Worm (Caenorhabditis elegans) whole organism, dauer: ENCODE data around the gene Y11D7A.7.
"Not testable (repeated sequence)": the region's sequence is repeated elsewhere in the genome, so short reads cannot be mapped to it uniquely, and the experiment has no call there.

Source experiments
- unc-62 ChIP-seq: sonication (generic microtip); optimal IDR thresholded peaks from 2 replicates; lab custom pipeline; 2017; ENCODE audit warnings: missing biosample characterization, missing genetic modification reagents, missing genetic modification characterization

Gene Y11D7A.7

ce11 chrIV:9249219-9249618, at the start of gene Y11D7A.7:
Gene Y11D7A.7, plus strand, starts transcription at chrIV:9249519.
- TF ChIP-seq unc-62: not testable (repeated sequence)

DNA sequence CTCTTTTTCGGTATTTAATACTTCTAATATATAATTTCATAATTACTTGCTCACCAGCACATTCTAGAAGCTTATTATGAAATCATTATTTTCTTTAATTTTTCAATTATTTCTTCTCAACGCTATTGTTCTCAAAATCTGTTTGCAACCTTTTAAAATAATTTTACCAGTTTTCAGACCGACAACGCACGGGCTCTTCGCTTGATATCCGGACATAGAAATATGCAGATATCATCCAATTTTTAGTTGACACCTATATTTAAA, 49.4 kb upstream of the Y11D7A.7 start, which contains the start of gene wnk-1:
Gene wnk-1 (plus strand): TSS at position 165 of the 264 bp plus-strand sequence.
- no peak for TF ChIP-seq unc-62

DNA sequence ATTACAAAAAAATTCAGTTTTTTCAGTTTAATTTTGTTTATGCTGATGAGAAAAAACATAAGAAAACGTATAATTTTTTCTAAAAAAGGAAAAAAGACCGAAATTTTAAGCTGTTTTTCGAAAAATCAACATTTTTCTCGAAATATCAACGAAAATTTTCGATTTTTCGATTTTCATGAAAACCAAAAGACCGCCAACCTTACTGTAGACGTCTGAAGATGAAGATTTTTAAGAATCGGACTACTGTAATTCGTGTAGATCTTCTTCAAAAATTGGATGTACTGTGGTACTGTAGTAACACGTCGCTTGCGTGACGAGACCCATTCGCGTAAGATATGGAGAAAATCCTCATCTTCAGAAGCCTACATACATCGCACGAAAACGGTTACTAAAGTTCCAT, 38.5 kb upstream of the Y11D7A.7 start:
- no peak for TF ChIP-seq unc-62

DNA sequence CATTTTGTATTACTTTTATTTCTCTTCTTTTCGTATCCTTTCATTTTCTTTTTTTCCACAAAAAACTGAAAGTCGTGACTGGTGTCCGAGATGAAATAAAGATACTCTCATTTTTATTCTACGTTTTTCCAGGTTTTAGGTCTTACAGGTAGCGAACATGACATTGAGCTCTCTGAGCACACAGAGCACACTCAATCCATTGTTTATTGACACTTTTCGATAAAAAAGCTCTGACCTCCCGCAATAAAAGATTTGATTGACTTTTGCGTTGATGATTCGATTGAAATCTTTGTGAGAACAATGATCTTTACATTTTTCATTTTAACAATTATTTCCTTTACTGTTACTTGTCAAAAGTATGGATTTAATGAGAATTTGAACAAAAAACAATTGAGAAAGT, 37.2 kb upstream of the Y11D7A.7 start, which contains the start of gene C46C2.6:
Gene C46C2.6 (plus strand): TSS at position 301 of the 400 bp plus-strand sequence.
- no peak for TF ChIP-seq unc-62

DNA sequence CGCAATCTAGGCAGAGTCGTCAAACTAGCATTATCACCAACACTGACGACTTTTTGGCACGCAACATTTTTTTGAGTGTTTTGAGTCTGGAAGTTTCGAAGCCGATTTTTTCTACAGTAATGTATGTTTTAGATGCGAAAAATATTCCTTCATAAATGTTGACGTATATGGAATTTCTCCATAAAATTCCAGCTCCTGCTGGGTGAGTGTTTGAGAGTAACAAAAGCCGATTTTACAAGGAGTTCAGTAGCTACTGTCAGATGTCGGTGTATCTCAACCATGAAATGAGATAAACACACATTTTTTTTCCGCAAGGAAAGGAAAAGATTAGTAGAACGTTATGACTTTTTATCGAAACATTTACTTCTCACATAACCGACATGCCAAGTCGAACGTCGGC, 34.5 kb upstream of the Y11D7A.7 start:
- TF ChIP-seq unc-62: no peak

- no peak for TF ChIP-seq unc-62
Measured at ce11 chrIV:9215824-9216223, 33.5 kb upstream of the Y11D7A.7 start.

DNA sequence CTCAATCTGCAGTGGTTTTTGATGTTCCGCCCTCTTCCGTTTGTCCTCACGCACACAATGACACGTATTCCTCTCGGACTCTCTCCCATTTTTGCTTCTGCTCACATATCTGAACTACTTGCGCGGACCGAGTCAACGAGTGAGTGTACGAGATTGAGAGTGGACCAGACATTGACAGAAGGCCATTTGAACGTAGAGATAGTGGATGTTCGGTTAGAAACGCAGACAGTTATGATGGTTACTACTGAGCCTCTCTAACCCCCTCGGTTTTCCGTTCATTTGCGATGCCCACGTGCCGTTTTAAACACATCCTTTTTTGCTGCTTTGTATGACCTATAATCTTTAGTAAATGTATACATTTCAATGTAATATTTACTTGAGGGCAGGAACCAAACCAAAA, 32.9 kb upstream of the Y11D7A.7 start:
- no peak for TF ChIP-seq unc-62

ce11 chrIV:9216956-9217355, 32.4 kb upstream of the Y11D7A.7 start:
- TF ChIP-seq unc-62: no peak

ce11 chrIV:9217426-9217825, 31.9 kb upstream of the Y11D7A.7 start, which contains the start of gene C46C2.2:
Gene C46C2.2, plus strand, starts transcription at chrIV:9217726.
- no peak for TF ChIP-seq unc-62

ce11 chrIV:9218415-9218814, 30.9 kb upstream of the Y11D7A.7 start:
- TF ChIP-seq unc-62: no peak

- TF ChIP-seq unc-62: no peak
Measured at ce11 chrIV:9224825-9225224, 24.5 kb upstream of the Y11D7A.7 start, which contains the start of gene C46C2.3. Gene C46C2.3, plus strand, starts transcription at chrIV:9225125.

ce11 chrIV:9227650-9228049, 21.7 kb upstream of the Y11D7A.7 start:
- no peak for TF ChIP-seq unc-62

ce11 chrIV:9232421-9233141, 16.7 kb upstream of the Y11D7A.7 start, which contains the start of gene Y11D7A.3:
Gene Y11D7A.3, plus strand, starts transcription at chrIV:9233091.
- no peak for TF ChIP-seq unc-62

DNA sequence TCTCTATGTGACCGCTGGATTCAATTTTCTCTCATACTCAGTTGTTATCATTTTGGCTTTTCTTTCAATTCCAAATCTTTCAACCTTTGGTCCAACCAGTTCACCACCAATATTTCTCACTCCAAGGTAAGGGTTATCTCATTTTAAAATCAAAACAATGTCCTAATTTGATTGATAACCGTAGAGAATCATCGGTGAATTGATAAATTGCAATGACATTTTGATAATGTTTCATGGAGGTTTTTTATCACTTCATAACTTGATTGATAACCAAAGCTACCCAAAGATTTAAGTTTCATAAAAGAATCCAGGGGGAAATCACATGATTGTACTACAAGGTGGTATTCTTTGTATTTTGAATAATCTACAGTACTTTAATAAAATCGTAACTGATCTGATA, 10.2 kb upstream of the Y11D7A.7 start:
- no peak for TF ChIP-seq unc-62

ce11 chrIV:9243670-9244069, 5.6 kb upstream of the Y11D7A.7 start, which contains the start of gene rab-28:
Gene rab-28, minus strand, starts transcription at chrIV:9244012.
- TF ChIP-seq unc-62: no peak

- no peak for TF ChIP-seq unc-62
Measured at ce11 chrIV:9245423-9245822, 3.9 kb upstream of the Y11D7A.7 start, which contains the start of gene Y11D7A.5. Gene Y11D7A.5, minus strand, starts transcription at chrIV:9245523.

DNA sequence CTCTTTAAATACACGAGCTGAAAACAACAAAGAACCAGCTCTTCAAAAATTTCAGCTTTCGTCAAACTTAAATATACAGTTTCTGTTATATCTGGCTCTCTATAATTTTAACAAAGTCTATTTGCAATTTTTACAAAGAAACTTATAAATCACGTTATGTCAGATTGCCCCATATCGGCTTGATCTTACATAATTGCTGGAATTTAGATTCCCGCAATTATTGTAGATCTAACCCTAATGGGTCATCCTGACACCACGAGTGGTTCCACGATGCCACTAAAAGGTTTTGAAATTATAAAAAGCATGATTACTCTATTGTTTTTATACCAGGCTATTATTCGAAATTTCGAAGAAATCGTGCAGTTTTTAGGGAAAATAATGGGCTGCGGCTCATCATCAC, 1.8 kb downstream of the Y11D7A.7 start, which contains the start of gene Y11D7A.8:
Gene Y11D7A.8 (plus strand): TSS at position 301 of the 400 bp plus-strand sequence.
- no peak for TF ChIP-seq unc-62

DNA sequence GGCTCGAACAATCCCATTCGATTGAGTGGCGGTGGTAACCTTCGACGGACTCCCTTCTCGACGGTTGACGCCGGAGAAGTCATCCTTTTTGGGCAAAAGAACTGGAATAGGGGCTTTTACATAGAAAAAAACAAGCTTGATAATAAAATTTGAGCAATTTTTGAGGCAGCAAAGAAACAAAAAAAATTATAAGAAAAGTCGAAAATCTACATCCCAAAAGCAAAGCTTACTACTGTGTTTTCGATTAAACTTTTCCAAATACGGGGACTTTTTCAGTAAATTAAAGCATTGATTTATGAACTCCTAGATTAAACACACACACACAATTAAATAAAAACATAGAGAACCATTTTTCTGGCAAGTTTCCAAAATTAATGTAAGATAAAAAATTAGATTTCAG, 6.7 kb downstream of the Y11D7A.7 start, which contains the start of gene Y11D7A.9:
Gene Y11D7A.9 (minus strand): TSS at position 101 of the 400 bp plus-strand sequence.
- no peak for TF ChIP-seq unc-62
